Fruit fly (Drosophila melanogaster): Measurements from ENCODE around the gene GstD9.
A peak's percentile ranks its signal among the peaks of the same experiment; 100 is the strongest.

The GstD9 gene

DNA sequence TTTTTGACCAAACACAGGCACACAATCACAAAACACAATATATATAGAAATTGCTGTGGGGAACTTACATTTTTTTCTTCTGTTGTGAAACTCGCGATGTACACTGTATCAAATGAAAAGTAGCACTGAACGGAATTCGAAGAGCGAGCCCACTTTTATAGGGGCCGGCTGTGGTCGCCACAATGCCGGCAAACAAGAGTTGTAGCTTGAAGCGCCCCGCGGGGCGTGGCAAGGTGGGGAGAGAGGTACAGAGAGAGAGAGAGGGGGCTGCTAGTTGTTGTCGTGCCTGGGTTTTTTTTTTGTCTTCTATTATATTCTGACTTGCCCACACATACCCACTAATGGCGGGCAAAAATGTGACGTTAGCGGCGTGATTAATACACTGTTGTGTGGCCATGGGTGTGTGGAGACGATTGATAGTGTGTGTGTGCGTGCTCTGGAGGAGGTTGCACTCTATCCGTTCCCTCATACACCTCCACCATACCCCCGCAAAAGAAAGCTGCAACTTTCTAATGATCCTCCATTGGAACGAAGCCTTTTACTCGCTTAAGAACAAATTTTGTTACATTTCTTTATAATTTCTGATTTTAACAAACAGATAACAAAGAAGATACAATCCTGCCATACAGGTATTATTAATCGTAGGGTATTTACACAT, 1.9 kb upstream of the GstD9 start, which contains the start of gene GstD1 (continued):
- peak; percentile 51 for TF ChIP-seq CG6808 (GFP tag; optimal IDR thresholded peaks at IDR 0.05)
- peak in 1 of 2 experiments; percentile 81 for TF ChIP-seq salr (GFP tag; optimal IDR thresholded peaks at IDR 0.05)
- peak; percentile 83 for TF ChIP-seq Hr4 (GFP tag; optimal IDR thresholded peaks at IDR 0.05)
- no peak for TF ChIP-seq CG8319 (GFP tag; optimal IDR thresholded peaks at IDR 0.05)
- peak; percentile 43 for TF ChIP-seq acj6 (GFP tag; optimal IDR thresholded peaks at IDR 0.05)
- no peak for TF ChIP-seq CG11902 (GFP tag; optimal IDR thresholded peaks at IDR 0.05)
- TF ChIP-seq lz (GFP tag; optimal IDR thresholded peaks at IDR 0.05) = peak; percentile 64
- TF ChIP-seq Eip78C (GFP tag) = peak; percentile 89
- TF ChIP-seq Sox14 (GFP tag; optimal IDR thresholded peaks at IDR 0.05) = peak; percentile 67
- TF ChIP-seq OdsH (GFP tag; optimal IDR thresholded peaks at IDR 0.05) = peak; percentile 59
- TF ChIP-seq cyc (GFP tag; optimal IDR thresholded peaks at IDR 0.05) = peak; percentile 60
- TF ChIP-seq ss (GFP tag; optimal IDR thresholded peaks at IDR 0.05) = peak; percentile 3 to 53
- TF ChIP-seq esn (GFP tag; optimal IDR thresholded peaks at IDR 0.05) = peak; percentile 60
- TF ChIP-seq CG10631 (GFP tag; optimal IDR thresholded peaks at IDR 0.05) = peak; percentile 61
- peak; percentile 71 for TF ChIP-seq CG3919 (GFP tag; optimal IDR thresholded peaks at IDR 0.05)
- peak; percentile 51 for TF ChIP-seq Ets96B (tag; optimal IDR thresholded peaks at IDR 0.05)
- TF ChIP-seq CG9139 (GFP tag; optimal IDR thresholded peaks at IDR 0.05) = peak; percentile 36
- peak; percentile 61 for TF ChIP-seq Hr39 (GFP tag; optimal IDR thresholded peaks at IDR 0.05)
- TF ChIP-seq dac (GFP tag; optimal IDR thresholded peaks at IDR 0.05) = peak; percentile 47
- peak; percentile 77 for TF ChIP-seq CG6276 (GFP tag; optimal IDR thresholded peaks at IDR 0.05)
- peak; percentile 76 for TF ChIP-seq CG15336 (GFP tag; IDR thresholded peaks at IDR 0.05)
- peak; percentile 69 for TF ChIP-seq CG6163 (GFP tag; IDR thresholded peaks at IDR 0.05)
- peak; percentile 59 for TF ChIP-seq fd59A (GFP tag; optimal IDR thresholded peaks at IDR 0.05)
- TF ChIP-seq dsx (GFP tag; optimal IDR thresholded peaks at IDR 0.05; ENCODE audit: poor library complexity, severe bottlenecking) = peak; percentile 20
- TF ChIP-seq CG1621 (tag; optimal IDR thresholded peaks at IDR 0.05) = no peak
- peak; percentile 63 for TF ChIP-seq net (GFP tag; optimal IDR thresholded peaks at IDR 0.05)
- peak; percentile 2 for TF ChIP-seq Sox102F (GFP tag; optimal IDR thresholded peaks at IDR 0.05)
- TF ChIP-seq CG4318 (GFP tag; optimal IDR thresholded peaks at IDR 0.05) = peak; percentile 76
- peak; percentile 40 for TF ChIP-seq CG10669 (GFP tag; optimal IDR thresholded peaks at IDR 0.05)
- TF ChIP-seq Lpt (GFP tag; optimal IDR thresholded peaks at IDR 0.05) = peak; percentile 83
- peak; percentile 62 for TF ChIP-seq fkh (GFP tag; optimal IDR thresholded peaks at IDR 0.05)
- peak; percentile 45 for TF ChIP-seq CG3032 (tag; optimal IDR thresholded peaks at IDR 0.05)
- peak; percentile 36 for TF ChIP-seq Smox (GFP tag; optimal IDR thresholded peaks at IDR 0.05)
- TF ChIP-seq CG16779 (tag; optimal IDR thresholded peaks at IDR 0.05) = peak; percentile 36
- TF ChIP-seq CG8119 (GFP tag; IDR thresholded peaks at IDR 0.05) = peak; percentile 72
- TF ChIP-seq Ets21C (GFP tag; optimal IDR thresholded peaks at IDR 0.05) = peak; percentile 39
- TF ChIP-seq Eip75B (GFP tag; optimal IDR thresholded peaks at IDR 0.05) = peak; percentile 35
- no peak for TF ChIP-seq CG8632 (GFP tag; optimal IDR thresholded peaks at IDR 0.05)
- TF ChIP-seq fd85E (GFP tag; optimal IDR thresholded peaks at IDR 0.05) = no peak
- TF ChIP-seq CG6792 (GFP tag; optimal IDR thresholded peaks at IDR 0.05) = peak; percentile 21
- peak; percentile 25 for TF ChIP-seq spab (GFP tag; optimal IDR thresholded peaks at IDR 0.05)
- no peak for TF ChIP-seq Eip93F (GFP tag; optimal IDR thresholded peaks at IDR 0.05)
- TF ChIP-seq Hr38 (GFP tag; optimal IDR thresholded peaks at IDR 0.05) = no peak

Measured in whole organism, prepupa.